Worm (Caenorhabditis elegans): ENCODE results near the gene hmgs-1.

hmgs-1 gene

ce11 chrV:5651905-5652304 is 32.5 kb downstream of the hmgs-1 start (continued):
- TF ChIP-seq nhr-19 (GFP tag; conservative IDR thresholded peaks at IDR 0.05) (no peak), Y116A8C.19 (tag; optimal IDR thresholded peaks at IDR 0.05; ENCODE audit: borderline replicate concordance) (no peak), efl-1 (optimal IDR thresholded peaks at IDR 0.05) (no peak), efl-1 (GFP tag; optimal IDR thresholded peaks at IDR 0.05 in 1 of 2) (no peak), pqm-1 (tag; optimal IDR thresholded peaks at IDR 0.05) (no peak), fkh-4 (tag; optimal IDR thresholded peaks at IDR 0.05; ENCODE audit: borderline replicate concordance) (no peak), fkh-8 (tag; optimal IDR thresholded peaks at IDR 0.05) (peak; percentile 78), nhr-85 (tag) (peak; percentile 47), ets-5 (GFP tag; IDR thresholded peaks at IDR 0.05) (no peak), mab-9 (GFP tag; IDR thresholded peaks at IDR 0.05) (no peak), sptf-1 (tag; optimal IDR thresholded peaks at IDR 0.05) (no peak), ceh-63 (GFP tag; optimal IDR thresholded peaks at IDR 0.05) (no peak), lin-13 (GFP tag; optimal IDR thresholded peaks at IDR 0.05) (no peak), unc-98 (GFP tag; IDR thresholded peaks at IDR 0.05) (no peak), aha-1 (tag; optimal IDR thresholded peaks at IDR 0.05) (no peak), egl-13 (tag; optimal IDR thresholded peaks at IDR 0.05) (no peak), grh-1 (GFP tag; IDR thresholded peaks at IDR 0.05) (no peak), hlh-17 (GFP tag; optimal IDR thresholded peaks at IDR 0.05; ENCODE audit: borderline replicate concordance) (no peak), unc-130 (tag; optimal IDR thresholded peaks at IDR 0.05) (no peak), tlp-1 (tag; optimal IDR thresholded peaks at IDR 0.05) (no peak), zip-4 (GFP tag; optimal IDR thresholded peaks at IDR 0.05) (no peak), vab-15 (tag; optimal IDR thresholded peaks at IDR 0.05) (no peak), lsy-2 (tag; optimal IDR thresholded peaks at IDR 0.05) (peak in 1 of 2 experiments; percentile 15), xbp-1 (tag; optimal IDR thresholded peaks at IDR 0.05) (no peak), sup-37 (GFP tag; optimal IDR thresholded peaks at IDR 0.05) (no peak), irx-1 (tag; optimal IDR thresholded peaks at IDR 0.05) (no peak), fos-1 (tag; optimal IDR thresholded peaks at IDR 0.05) (no peak), pax-3 (tag; optimal IDR thresholded peaks at IDR 0.05) (no peak), nhr-71 (tag; optimal IDR thresholded peaks at IDR 0.05) (peak; percentile 12), elt-3 (tag; optimal IDR thresholded peaks at IDR 0.05) (no peak), ztf-11 (tag; optimal IDR thresholded peaks at IDR 0.05) (no peak), lin-35 (GFP tag; optimal IDR thresholded peaks at IDR 0.05) (no peak), aly-2 (tag; optimal IDR thresholded peaks at IDR 0.05) (no peak), C04F5.9 (tag; optimal IDR thresholded peaks at IDR 0.05) (no peak), C16A3.4 (tag; optimal IDR thresholded peaks at IDR 0.05) (no peak), hpl-2 (GFP tag; optimal IDR thresholded peaks at IDR 0.05) (no peak)

DNA sequence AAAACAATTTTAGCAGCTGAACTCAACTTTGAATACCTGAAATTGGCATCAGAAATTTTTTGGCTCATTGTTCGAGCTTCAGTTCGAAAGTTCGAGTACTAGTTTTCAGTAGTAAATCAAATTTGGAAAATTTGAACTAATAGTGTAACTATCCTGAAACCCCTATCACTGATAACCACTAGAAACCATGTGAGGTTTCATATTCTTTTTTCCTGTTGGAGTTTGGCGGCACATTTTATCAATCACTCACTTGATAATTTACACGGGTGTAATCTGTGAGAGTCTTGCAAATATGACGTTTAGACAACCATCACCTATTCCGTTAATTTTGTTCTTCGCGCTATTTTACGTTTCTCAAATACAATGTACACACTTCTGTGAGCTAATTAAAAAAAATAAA is 37.0 kb downstream of the hmgs-1 start, which contains the start of gene C14C11.4:
C14C11.4 (plus strand) TSS at position 252 of the 400 bp plus-strand sequence.
- TF ChIP-seq efl-1 (optimal IDR thresholded peaks at IDR 0.05) = no peak
- TF ChIP-seq efl-1 (GFP tag; optimal IDR thresholded peaks at IDR 0.05 in 1 of 2) = peak in 1 of 2 experiments; percentile 67
- TF ChIP-seq lin-39 (tag; optimal IDR thresholded peaks at IDR 0.05) = no peak
- TF ChIP-seq nhr-71 (tag; optimal IDR thresholded peaks at IDR 0.05) = no peak
- no peak for TF ChIP-seq ceh-82 (tag; optimal IDR thresholded peaks at IDR 0.05)
- no peak for TF ChIP-seq fkh-4 (tag; optimal IDR thresholded peaks at IDR 0.05; ENCODE audit: borderline replicate concordance)
- peak; percentile 53 for TF ChIP-seq elt-2 (tag; optimal IDR thresholded peaks at IDR 0.05)
- TF ChIP-seq hpl-2 (GFP tag; optimal IDR thresholded peaks at IDR 0.05) = no peak

ce11 chrV:5644171-5644570 is 40.2 kb downstream of the hmgs-1 start, which contains the start of gene srx-117:
srx-117 (plus strand) TSS chrV:5644471.
- TF ChIP-seq dpl-1 (GFP tag; optimal IDR thresholded peaks at IDR 0.05) (no peak), nhr-28 (tag; optimal IDR thresholded peaks at IDR 0.05) (no peak), nhr-20 (tag; optimal IDR thresholded peaks at IDR 0.05) (no peak), ets-5 (GFP tag; IDR thresholded peaks at IDR 0.05) (no peak), pag-3 (tag; optimal IDR thresholded peaks at IDR 0.05; ENCODE audit: borderline replicate concordance, insufficient read depth) (no peak), nhr-85 (tag) (no peak), unc-86 (tag; optimal IDR thresholded peaks at IDR 0.05) (no peak), fkh-8 (tag; optimal IDR thresholded peaks at IDR 0.05) (no peak), lin-15B (tag; optimal IDR thresholded peaks at IDR 0.05) (no peak), mef-2 (tag; optimal IDR thresholded peaks at IDR 0.05) (no peak), nhr-12 (tag; optimal IDR thresholded peaks at IDR 0.05) (no peak), swsn-7 (tag; optimal IDR thresholded peaks at IDR 0.05) (no peak), xbp-1 (tag; optimal IDR thresholded peaks at IDR 0.05) (no peak), blmp-1 (tag; optimal IDR thresholded peaks at IDR 0.05) (no peak), elt-2 (tag; optimal IDR thresholded peaks at IDR 0.05) (no peak)

Measured in whole organism, L1 larva.